Worm (Caenorhabditis elegans) whole organism, L4/young adult: ENCODE results near the gene lido-7.

Experiments used
- dao-5 ChIP-seq: sonication (generic microtip); optimal IDR thresholded peaks from 2 replicates; lab custom pipeline; 2016; ENCODE audit warnings: missing genotype, missing genetic modification characterization, moderate library complexity, missing compliant biosample characterization
- him-1 ChIP-seq: sonication (generic microtip); optimal IDR thresholded peaks from 2 replicates; lab custom pipeline; 2016; ENCODE audit warnings: missing genotype, missing genetic modification reagents, missing genetic modification characterization, missing compliant biosample characterization

ce11 chrII:3034914-3035313 lies 46.8 kb downstream of the lido-7 start:
- TF ChIP-seq him-1 (no peak), dao-5 (tag; lab: Kevin White, UChicago) (no peak)
